Worm (Caenorhabditis elegans) whole organism, L1 larva: ENCODE data around the gene C03B1.5.
A peak's percentile ranks its signal among the peaks of the same experiment; 100 is the strongest.

Experiments
- C16A3.4 ChIP-seq: fragments of 150-350 bp; optimal IDR thresholded peaks from 2 replicates; lab custom pipeline; 2014; ENCODE audit warnings: missing biosample characterization, missing genetic modification characterization
- C34B4.2 ChIP-seq: sonication (generic microtip); optimal IDR thresholded peaks from 2 replicates; lab custom pipeline; 2017; ENCODE audit warnings: mild to moderate bottlenecking, missing genetic modification characterization, missing compliant biosample characterization
- blmp-1 ChIP-seq: fragments of 150-350 bp; optimal IDR thresholded peaks from 2 replicates; lab custom pipeline; 2014; ENCODE audit warnings: missing biosample characterization, missing genetic modification characterization
- ceh-63 ChIP-seq: fragments of 200-800 bp; sonication (Bioruptor generic); optimal IDR thresholded peaks from 2 replicates; lab custom pipeline; 2018; ENCODE audit warnings: mild to moderate bottlenecking, missing genetic modification characterization, missing compliant biosample characterization
- ceh-90 ChIP-seq: sonication (generic microtip); optimal IDR thresholded peaks from 2 replicates; lab custom pipeline; 2016; ENCODE audit warnings: missing genetic modification characterization, missing compliant biosample characterization
- egl-27 ChIP-seq, 2 experiments: fragments of 150-350 bp in 1 of 2; sonication (generic microtip); optimal IDR thresholded peaks; 3 replicates each; lab custom pipeline; 2017 to 2018; ENCODE audit warnings: missing biosample characterization in 2 of 2, missing genetic modification characterization in 2 of 2, missing genetic modification reagents in 2 of 2
- elt-3 ChIP-seq, 6 experiments: fragments of 150-350 bp in 1 of 6; sonication (generic microtip); optimal IDR thresholded peaks; 2 replicates each; lab custom pipeline; 2017 to 2018; ENCODE audit warnings: missing biosample characterization in 6 of 6, missing genetic modification characterization in 6 of 6, inconsistent platforms in 1 of 6
- fkh-10 ChIP-seq: sonication (generic microtip); optimal IDR thresholded peaks from 2 replicates; lab custom pipeline; 2017; ENCODE audit warnings: missing biosample characterization, missing genetic modification reagents, missing genetic modification characterization
- grh-1 ChIP-seq: fragments of 200-800 bp; sonication (Bioruptor generic); IDR thresholded peaks from 2 replicates; pipeline ENCODE4 v1.3.6; 2022; ENCODE audit warnings: missing genetic modification reagents, missing genetic modification characterization, missing compliant biosample characterization
- hlh-4 ChIP-seq: sonication (generic microtip); optimal IDR thresholded peaks from 2 replicates; lab custom pipeline; 2016; ENCODE audit warnings: mild to moderate bottlenecking, missing genetic modification characterization, missing compliant biosample characterization
- hpl-2 ChIP-seq: fragments of 150-350 bp; optimal IDR thresholded peaks from 2 replicates; lab custom pipeline; 2014; ENCODE audit warnings: missing biosample characterization, missing genetic modification reagents, missing genetic modification characterization
- irx-1 ChIP-seq: sonication (generic microtip); optimal IDR thresholded peaks from 2 replicates; lab custom pipeline; 2016; ENCODE audit warnings: missing genetic modification characterization, missing compliant biosample characterization
- isw-1 ChIP-seq: fragments of 200-800 bp; sonication (Bioruptor generic); IDR thresholded peaks from 2 replicates; pipeline ENCODE4 v1.3.6; 2022; ENCODE audit warnings: missing genetic modification characterization, missing compliant biosample characterization
- jun-1 ChIP-seq: fragments of 150-350 bp; optimal IDR thresholded peaks from 2 replicates; lab custom pipeline; 2014; ENCODE audit warnings: missing biosample characterization, missing genetic modification reagents, missing genetic modification characterization
- lin-14 ChIP-seq: fragments of 200-800 bp; sonication (Bioruptor generic); optimal IDR thresholded peaks from 2 replicates; lab custom pipeline; 2018; ENCODE audit warnings: mild to moderate bottlenecking, missing genetic modification characterization, moderate library complexity, missing compliant biosample characterization
- lin-15B ChIP-seq: fragments of 150-350 bp; sonication (generic microtip); optimal IDR thresholded peaks from 3 replicates; lab custom pipeline; 2014; ENCODE audit warnings: missing biosample characterization, missing genetic modification characterization
- lin-39 ChIP-seq: fragments of 150-350 bp; optimal IDR thresholded peaks from 2 replicates; lab custom pipeline; 2014; ENCODE audit warnings: missing biosample characterization, missing genetic modification reagents, missing genetic modification characterization
- mep-1 ChIP-seq: fragments of 150-350 bp; optimal IDR thresholded peaks from 2 replicates; lab custom pipeline; 2014; ENCODE audit warnings: missing biosample characterization, missing genetic modification characterization
- nhr-11 ChIP-seq: fragments of 150-350 bp; optimal IDR thresholded peaks from 2 replicates; lab custom pipeline; 2014; ENCODE audit warnings: missing biosample characterization, missing genetic modification characterization
- nhr-19 ChIP-seq: fragments of 200-800 bp; sonication (Bioruptor generic); conservative IDR thresholded peaks from 2 replicates; pipeline ENCODE4 v1.3.6; 2022; ENCODE audit warnings: missing genetic modification characterization, missing compliant biosample characterization
- nhr-20 ChIP-seq: sonication (generic microtip); optimal IDR thresholded peaks from 2 replicates; lab custom pipeline; 2016; ENCODE audit warnings: mild to moderate bottlenecking, missing genetic modification characterization, missing compliant biosample characterization
- nhr-47 ChIP-seq: sonication (generic microtip); optimal IDR thresholded peaks from 2 replicates; lab custom pipeline; 2016; ENCODE audit warnings: mild to moderate bottlenecking, missing genetic modification characterization, moderate library complexity, missing compliant biosample characterization
- nhr-71 ChIP-seq: sonication (generic microtip); optimal IDR thresholded peaks from 2 replicates; lab custom pipeline; 2016; ENCODE audit warnings: mild to moderate bottlenecking, missing genetic modification characterization, moderate library complexity, missing compliant biosample characterization
- nhr-76 ChIP-seq: sonication (generic microtip); optimal IDR thresholded peaks from 2 replicates; lab custom pipeline; 2017; ENCODE audit warnings: missing biosample characterization, missing genetic modification characterization
- nhr-77 ChIP-seq: fragments of 150-350 bp; optimal IDR thresholded peaks from 2 replicates; lab custom pipeline; 2014; ENCODE audit warnings: missing biosample characterization, missing genetic modification characterization
- nhr-84 ChIP-seq: sonication (generic microtip); optimal IDR thresholded peaks from 2 replicates; lab custom pipeline; 2017; ENCODE audit warnings: missing biosample characterization, missing genetic modification characterization
- nhr-85 ChIP-seq: sonication (generic microtip); peaks from one replicate; lab custom pipeline; 2016; ENCODE audit warnings: missing genetic modification characterization, inconsistent platforms, missing compliant biosample characterization
- nhr-90 ChIP-seq: sonication (generic microtip); optimal IDR thresholded peaks from 2 replicates; lab custom pipeline; 2016; ENCODE audit warnings: mild to moderate bottlenecking, missing genetic modification characterization, missing compliant biosample characterization; ENCODE audit not compliant: poor library complexity
- pag-3 ChIP-seq: sonication (generic microtip); optimal IDR thresholded peaks from 2 replicates; lab custom pipeline; 2017; ENCODE audit warnings: missing genetic modification characterization, mild to moderate bottlenecking, missing compliant biosample characterization, antibody characterized with exemption, borderline replicate concordance; ENCODE audit not compliant: insufficient read depth
- skn-1 ChIP-seq: fragments of 150-350 bp; optimal IDR thresholded peaks from 2 replicates; lab custom pipeline; 2014; ENCODE audit warnings: missing biosample characterization, missing genetic modification characterization
- snu-23 ChIP-seq: sonication (generic microtip); optimal IDR thresholded peaks from 2 replicates; lab custom pipeline; 2016; ENCODE audit warnings: missing genetic modification characterization, missing compliant biosample characterization
- swsn-7 ChIP-seq: sonication (generic microtip); optimal IDR thresholded peaks from 2 replicates; lab custom pipeline; 2016; ENCODE audit warnings: missing genetic modification characterization, missing compliant biosample characterization
- tbx-2 ChIP-seq: sonication (generic microtip); optimal IDR thresholded peaks from 2 replicates; lab custom pipeline; 2016; ENCODE audit warnings: missing genetic modification characterization, missing compliant biosample characterization
- tlp-1 ChIP-seq: fragments of 150-350 bp; optimal IDR thresholded peaks from 2 replicates; lab custom pipeline; 2014; ENCODE audit warnings: missing biosample characterization, missing genetic modification characterization
- unc-62 ChIP-seq: fragments of 150-350 bp; optimal IDR thresholded peaks from 2 replicates; lab custom pipeline; 2014; ENCODE audit warnings: missing biosample characterization, missing genetic modification reagents, missing genetic modification characterization
- unc-86 ChIP-seq: sonication (generic microtip); optimal IDR thresholded peaks from 2 replicates; lab custom pipeline; 2016; ENCODE audit warnings: missing genetic modification characterization, missing compliant biosample characterization
- xbp-1 ChIP-seq: sonication (generic microtip); optimal IDR thresholded peaks from 2 replicates; lab custom pipeline; 2016; ENCODE audit warnings: missing genetic modification characterization, missing compliant biosample characterization
- zag-1 ChIP-seq: fragments of 150-350 bp; optimal IDR thresholded peaks from 2 replicates; lab custom pipeline; 2014; ENCODE audit warnings: missing biosample characterization, missing genetic modification characterization
- zip-4 ChIP-seq: fragments of 200-800 bp; sonication (Bioruptor generic); optimal IDR thresholded peaks from 2 replicates; lab custom pipeline; 2018; ENCODE audit warnings: mild to moderate bottlenecking, missing genetic modification characterization, moderate library complexity, missing compliant biosample characterization

Gene C03B1.5

DNA sequence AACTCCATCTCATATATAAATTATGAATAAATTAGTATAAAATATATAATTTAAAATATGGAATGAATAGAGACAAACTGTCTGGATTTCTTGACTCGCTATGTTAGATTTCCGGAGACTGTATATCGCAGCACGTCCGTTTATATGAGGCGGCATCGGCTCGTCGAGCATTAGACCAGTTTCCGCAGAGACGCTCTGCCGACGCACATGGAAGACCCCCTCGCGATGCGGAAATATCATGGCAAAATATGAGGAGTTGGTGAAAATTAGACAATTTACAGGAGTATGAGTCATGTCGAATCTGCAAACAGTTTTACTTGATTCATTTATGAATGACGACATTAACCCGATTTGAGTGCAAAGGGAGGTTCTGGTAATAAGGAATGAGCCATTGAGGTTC is 35.8 kb upstream of the C03B1.5 start, which contains the start of gene chtb-3:
TSS of gene chtb-3 (minus strand) at position 101 of the 400 bp plus-strand sequence.
- TF ChIP-seq isw-1 (GFP tag; lab: Robert Waterston, UW): no peak

DNA sequence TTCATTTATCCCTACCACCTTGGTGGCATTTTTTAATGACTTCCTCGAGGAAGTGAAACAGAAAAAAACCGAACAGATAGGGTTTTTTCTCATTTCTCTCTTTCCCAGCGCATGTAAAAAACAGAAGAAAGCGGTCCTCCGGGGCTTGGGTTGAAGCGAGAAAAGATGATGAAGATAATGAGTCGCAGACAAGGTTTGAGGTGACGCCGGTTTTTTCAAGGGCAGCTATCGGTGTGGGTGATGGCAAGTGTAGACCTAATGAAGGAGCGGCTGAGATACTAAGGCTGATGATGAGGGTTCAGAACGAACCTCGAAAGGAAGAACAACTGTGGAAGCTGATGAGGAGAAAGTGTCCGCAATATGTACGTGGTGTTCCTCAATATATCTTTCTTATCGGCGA is 34.5 kb upstream of the C03B1.5 start:
- TF ChIP-seq tbx-2: peak; percentile 36
- TF ChIP-seq nhr-76 (tag; lab: Kevin White, UChicago): no peak
- peak; percentile 29; the same call in 1 of the 2 replicates for TF ChIP-seq nhr-19 (GFP tag; lab: Robert Waterston, UW)
- peak; percentile 20 for TF ChIP-seq irx-1
- TF ChIP-seq tlp-1 (tag; lab: Kevin White, UChicago): no peak
- peak in 4 of 6 experiments; percentile 11 to 58 (median 23) for TF ChIP-seq elt-3 (tag; optimal IDR thresholded peaks at IDR 0.05; lab: Kevin White, UChicago)
- TF ChIP-seq lin-15B (tag; lab: Kevin White, UChicago): no peak
- peak; percentile 91 for TF ChIP-seq lin-14 (GFP tag; lab: Kevin White, UChicago)
- no peak for TF ChIP-seq hpl-2 (GFP tag; lab: Kevin White, UChicago)
- TF ChIP-seq nhr-85: peak; percentile 92
- TF ChIP-seq hlh-4: no peak
- TF ChIP-seq nhr-84 (tag; lab: Kevin White, UChicago): no peak
- TF ChIP-seq pag-3 (tag; lab: Kevin White, UChicago): peak; percentile 80
- peak; percentile 40 for TF ChIP-seq nhr-90 (tag; lab: Kevin White, UChicago)
- TF ChIP-seq nhr-71: peak; percentile 32
- peak; percentile 52 for TF ChIP-seq snu-23 (GFP tag; lab: Kevin White, UChicago)
- no peak for TF ChIP-seq C34B4.2 (tag; lab: Kevin White, UChicago)
- no peak for TF ChIP-seq lin-39 (tag; lab: Kevin White, UChicago)
- TF ChIP-seq unc-86 (tag; lab: Kevin White, UChicago): no peak
- no peak for TF ChIP-seq fkh-10 (GFP tag; lab: Kevin White, UChicago)
- TF ChIP-seq jun-1: no peak
- TF ChIP-seq zip-4: no peak
- TF ChIP-seq blmp-1 (tag; lab: Kevin White, UChicago): peak; percentile 77
- 0 out of 2 replicates have a peak, but pooled peaks have one; percentile 38 for TF ChIP-seq grh-1 (GFP tag; lab: Robert Waterston, UW)
- TF ChIP-seq mep-1 (tag; lab: Kevin White, UChicago): peak; percentile 53
- TF ChIP-seq nhr-20 (tag; lab: Kevin White, UChicago): peak; percentile 59
- TF ChIP-seq C16A3.4: no peak

DNA sequence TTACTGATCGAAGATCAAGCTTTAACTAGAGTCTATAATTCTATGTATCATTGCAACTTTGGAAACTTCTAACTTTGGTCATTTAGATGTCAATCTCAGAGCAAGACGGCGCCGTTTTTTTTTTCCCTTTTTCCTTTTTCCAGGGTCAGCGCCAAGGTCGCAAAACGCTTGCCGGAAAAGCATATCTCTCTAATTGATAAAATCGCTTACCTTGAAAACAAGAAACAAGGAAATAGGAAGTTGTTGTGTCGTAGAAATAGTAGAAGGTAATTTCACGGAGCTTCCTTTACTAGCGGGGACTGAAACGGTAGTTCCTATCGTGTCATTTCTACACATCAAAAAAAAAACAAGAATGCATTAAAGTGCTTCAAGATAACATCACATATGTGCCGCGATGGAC is 34.0 kb upstream of the C03B1.5 start:
- TF ChIP-seq elt-3 (tag; optimal IDR thresholded peaks at IDR 0.05; lab: Kevin White, UChicago) (no peak), zag-1 (tag; lab: Kevin White, UChicago) (no peak), xbp-1 (no peak), nhr-11 (tag; lab: Kevin White, UChicago) (no peak), grh-1 (GFP tag; lab: Robert Waterston, UW) (no peak), nhr-77 (tag; lab: Kevin White, UChicago) (no peak), nhr-47 (no peak), skn-1 (no peak), mep-1 (tag; lab: Kevin White, UChicago) (no peak), unc-62 (GFP tag; lab: Kevin White, UChicago) (no peak), ceh-63 (no peak), hlh-4 (no peak), egl-27 (tag; optimal IDR thresholded peaks at IDR 0.05; lab: Kevin White, UChicago) (no peak), ceh-90 (tag; lab: Kevin White, UChicago) (no peak), hpl-2 (GFP tag; lab: Kevin White, UChicago) (no peak), lin-15B (tag; lab: Kevin White, UChicago) (no peak), fkh-10 (GFP tag; lab: Kevin White, UChicago) (no peak), swsn-7 (tag; lab: Kevin White, UChicago) (no peak), nhr-85 (no peak)
